Worm (Caenorhabditis elegans) whole organism, L2 larva: ENCODE data around the gene subs-4.

Experiments used
- C34F6.9 ChIP-seq: fragments of 150-350 bp; optimal IDR thresholded peaks from 2 replicates; lab custom pipeline; 2014; ENCODE audit warnings: missing biosample characterization, missing genetic modification characterization
- F13H6.1 ChIP-seq: sonication (generic microtip); optimal IDR thresholded peaks from 2 replicates; lab custom pipeline; 2016; ENCODE audit warnings: missing genetic modification characterization, missing compliant biosample characterization
- R02D3.7 ChIP-seq: fragments of 150-350 bp; optimal IDR thresholded peaks from 2 replicates; lab custom pipeline; 2014; ENCODE audit warnings: missing biosample characterization, missing genetic modification characterization
- ZK546.5 ChIP-seq: sonication (generic microtip); optimal IDR thresholded peaks from 2 replicates; lab custom pipeline; 2017; ENCODE audit warnings: missing biosample characterization, missing genetic modification characterization
- alr-1 ChIP-seq: fragments of 150-350 bp; optimal IDR thresholded peaks from 2 replicates; lab custom pipeline; 2014; ENCODE audit warnings: missing biosample characterization, missing genetic modification characterization
- aly-2 ChIP-seq: fragments of 150-350 bp; optimal IDR thresholded peaks from 2 replicates; lab custom pipeline; 2014; ENCODE audit warnings: missing biosample characterization, missing genetic modification characterization
- ama-1 ChIP-seq: fragments of 150-350 bp; optimal IDR thresholded peaks from 2 replicates; lab custom pipeline; 2018; ENCODE audit warnings: inconsistent platforms
- blmp-1 ChIP-seq: sonication (generic microtip); optimal IDR thresholded peaks from 2 replicates; lab custom pipeline; 2017; ENCODE audit warnings: missing genetic modification characterization, mild to moderate bottlenecking, missing compliant biosample characterization, antibody characterized with exemption, moderate library complexity; ENCODE audit not compliant: insufficient read depth
- ceh-82 ChIP-seq: fragments of 150-350 bp; optimal IDR thresholded peaks from 2 replicates; lab custom pipeline; 2014; ENCODE audit warnings: missing biosample characterization, missing genetic modification characterization
- crh-2 ChIP-seq: sonication (generic microtip); optimal IDR thresholded peaks from 2 replicates; lab custom pipeline; 2017; ENCODE audit warnings: missing biosample characterization, missing genetic modification characterization
- elt-3 ChIP-seq: sonication (generic microtip); optimal IDR thresholded peaks from 2 replicates; lab custom pipeline; 2017; ENCODE audit warnings: missing biosample characterization, missing genetic modification characterization
- fos-1 ChIP-seq: fragments of 150-350 bp; optimal IDR thresholded peaks from 2 replicates; lab custom pipeline; 2014; ENCODE audit warnings: missing biosample characterization, missing genetic modification characterization
- gmeb-1 ChIP-seq: fragments of 150-350 bp; optimal IDR thresholded peaks from 2 replicates; lab custom pipeline; 2014; ENCODE audit warnings: missing biosample characterization, missing genetic modification characterization
- lin-11 ChIP-seq: fragments of 150-350 bp; sonication (generic microtip); optimal IDR thresholded peaks from 2 replicates; lab custom pipeline; 2014; ENCODE audit warnings: missing biosample characterization, missing genetic modification characterization, inconsistent platforms, mixed read lengths
- lin-39 ChIP-seq: fragments of 150-350 bp; optimal IDR thresholded peaks from 2 replicates; lab custom pipeline; 2014; ENCODE audit warnings: missing biosample characterization, missing genetic modification reagents, missing genetic modification characterization
- lsy-2 ChIP-seq, 2 experiments: fragments of 150-350 bp in 1 of 2; sonication (generic microtip) in 1 of 2; optimal IDR thresholded peaks; 2 replicates each; lab custom pipeline; 2014 to 2017; ENCODE audit warnings: missing biosample characterization in 2 of 2, missing genetic modification characterization in 2 of 2
- mab-5 ChIP-seq: fragments of 150-350 bp; optimal IDR thresholded peaks from 2 replicates; lab custom pipeline; 2014; ENCODE audit warnings: missing biosample characterization, missing genetic modification characterization
- mbf-1 ChIP-seq: sonication (generic microtip); optimal IDR thresholded peaks from 2 replicates; lab custom pipeline; 2017; ENCODE audit warnings: missing biosample characterization, missing genetic modification characterization
- mdl-1 ChIP-seq, 2 experiments: fragments of 150-350 bp in 1 of 2; sonication (generic microtip) in 1 of 2; optimal IDR thresholded peaks; 2 replicates each; lab custom pipeline; 2017; ENCODE audit warnings: missing biosample characterization in 2 of 2, missing genetic modification characterization in 2 of 2
- nhr-11 ChIP-seq: fragments of 150-350 bp; optimal IDR thresholded peaks from 2 replicates; lab custom pipeline; 2014; ENCODE audit warnings: missing biosample characterization, missing genetic modification characterization
- nhr-12 ChIP-seq: fragments of 150-350 bp; optimal IDR thresholded peaks from 2 replicates; lab custom pipeline; 2014; ENCODE audit warnings: missing biosample characterization, missing genetic modification characterization
- nhr-129 ChIP-seq: fragments of 150-350 bp; optimal IDR thresholded peaks from 2 replicates; lab custom pipeline; 2014; ENCODE audit warnings: missing biosample characterization, missing genetic modification characterization
- nhr-237 ChIP-seq: fragments of 150-350 bp; optimal IDR thresholded peaks from 2 replicates; lab custom pipeline; 2014; ENCODE audit warnings: missing biosample characterization, missing genetic modification characterization
- nhr-25 ChIP-seq: fragments of 150-350 bp; sonication (generic microtip); optimal IDR thresholded peaks from 3 replicates; lab custom pipeline; 2014; ENCODE audit warnings: missing biosample characterization, missing genetic modification characterization
- nhr-6 ChIP-seq: fragments of 150-350 bp; optimal IDR thresholded peaks from 2 replicates; lab custom pipeline; 2014; ENCODE audit warnings: missing biosample characterization, missing genetic modification characterization
- sem-4 ChIP-seq: fragments of 150-350 bp; optimal IDR thresholded peaks from 2 replicates; lab custom pipeline; 2014; ENCODE audit warnings: missing biosample characterization, missing genetic modification reagents, missing genetic modification characterization
- skn-1 ChIP-seq: sonication (generic microtip); optimal IDR thresholded peaks from 2 replicates; lab custom pipeline; 2017; ENCODE audit warnings: missing biosample characterization, missing genetic modification characterization
- sma-3 ChIP-seq: sonication (generic microtip); optimal IDR thresholded peaks from 2 replicates; lab custom pipeline; 2016; ENCODE audit warnings: missing genetic modification reagents, missing genetic modification characterization, missing compliant biosample characterization
- sma-9 ChIP-seq, 2 experiments: fragments of 150-350 bp in 1 of 2; sonication (generic microtip) in 1 of 2; optimal IDR thresholded peaks; 2 replicates each; lab custom pipeline; 2014 to 2016; ENCODE audit warnings: missing genetic modification characterization in 2 of 2, mild to moderate bottlenecking in 1 of 2, missing biosample characterization in 1 of 2, missing compliant biosample characterization in 1 of 2, missing genetic modification reagents in 1 of 2, moderate library complexity in 1 of 2
- snpc-4 ChIP-seq: fragments of 150-350 bp; optimal IDR thresholded peaks from 2 replicates; lab custom pipeline; 2014; ENCODE audit warnings: missing biosample characterization, missing genetic modification characterization
- unc-39 ChIP-seq: fragments of 150-350 bp; optimal IDR thresholded peaks from 2 replicates; lab custom pipeline; 2014; ENCODE audit warnings: missing biosample characterization, missing genetic modification characterization
- unc-55 ChIP-seq: fragments of 150-350 bp; sonication (generic microtip); optimal IDR thresholded peaks from 3 replicates; lab custom pipeline; 2014; ENCODE audit warnings: missing biosample characterization, missing genetic modification reagents, missing genetic modification characterization
- unc-62 ChIP-seq: fragments of 150-350 bp; optimal IDR thresholded peaks from 2 replicates; lab custom pipeline; 2014; ENCODE audit warnings: missing biosample characterization, missing genetic modification reagents, missing genetic modification characterization
- ztf-4 ChIP-seq: fragments of 150-350 bp; optimal IDR thresholded peaks from 2 replicates; lab custom pipeline; 2014; ENCODE audit warnings: missing biosample characterization, missing genetic modification characterization

Gene subs-4

ce11 chrIII:11344125-11344524, 37.9 kb upstream of the subs-4 start:
- no peak for TF ChIP-seq ztf-4 (tag; lab: Kevin White, UChicago)
- TF ChIP-seq lin-39 (tag; lab: Kevin White, UChicago): no peak

ce11 chrIII:11346383-11346782, 35.6 kb upstream of the subs-4 start, which contains the start of gene T28D6.7:
T28D6.7 (minus strand) TSS chrIII:11346483.
- TF ChIP-seq F13H6.1: no peak
- no peak for TF ChIP-seq sem-4 (tag; lab: Kevin White, UChicago)
- TF ChIP-seq sma-9 (GFP tag; optimal IDR thresholded peaks at IDR 0.05; lab: Kevin White, UChicago): no peak
- TF ChIP-seq sma-9 (tag; optimal IDR thresholded peaks at IDR 0.05; lab: Kevin White, UChicago): no peak
- TF ChIP-seq R02D3.7 (tag; lab: Kevin White, UChicago): no peak
- no peak for TF ChIP-seq ZK546.5 (tag; lab: Kevin White, UChicago)
- TF ChIP-seq nhr-12 (tag; lab: Kevin White, UChicago): no peak
- TF ChIP-seq nhr-129 (tag; lab: Kevin White, UChicago): no peak
- TF ChIP-seq skn-1: no peak

ce11 chrIII:11350107-11350826, 31.8 kb upstream of the subs-4 start:
- TF ChIP-seq fos-1 (tag; lab: Kevin White, UChicago) (peak; percentile 44), gmeb-1 (tag; lab: Kevin White, UChicago) (no peak)

- TF ChIP-seq aly-2 (no peak), lin-39 (tag; lab: Kevin White, UChicago) (no peak), sma-9 (GFP tag; optimal IDR thresholded peaks at IDR 0.05; lab: Kevin White, UChicago) (peak; percentile 15), sma-9 (tag; optimal IDR thresholded peaks at IDR 0.05; lab: Kevin White, UChicago) (no peak), ZK546.5 (tag; lab: Kevin White, UChicago) (no peak), nhr-129 (tag; lab: Kevin White, UChicago) (peak; percentile 51), gmeb-1 (tag; lab: Kevin White, UChicago) (peak; percentile 33), F13H6.1 (peak; percentile 22), unc-55 (peak; percentile 9), lsy-2 (tag; optimal IDR thresholded peaks at IDR 0.05; lab: Kevin White, UChicago) (peak in 1 of 2 experiments; percentile 22), ama-1 (no peak), mbf-1 (tag; lab: Kevin White, UChicago) (no peak), nhr-237 (no peak)
Measured at ce11 chrIII:11352840-11353239, 29.2 kb upstream of the subs-4 start.

ce11 chrIII:11353499-11353898, 28.5 kb upstream of the subs-4 start:
- TF ChIP-seq ZK546.5 (tag; lab: Kevin White, UChicago) (no peak), nhr-12 (tag; lab: Kevin White, UChicago) (no peak), nhr-11 (tag; lab: Kevin White, UChicago) (no peak), sem-4 (tag; lab: Kevin White, UChicago) (peak; percentile 33), nhr-25 (tag; lab: Kevin White, UChicago) (no peak), elt-3 (tag; lab: Kevin White, UChicago) (no peak), lin-11 (no peak), ztf-4 (tag; lab: Kevin White, UChicago) (no peak), crh-2 (tag; lab: Kevin White, UChicago) (peak; percentile 28), mdl-1 (tag; optimal IDR thresholded peaks at IDR 0.05; lab: Kevin White, UChicago) (no peak), aly-2 (no peak), nhr-6 (tag; lab: Kevin White, UChicago) (no peak), gmeb-1 (tag; lab: Kevin White, UChicago) (no peak), alr-1 (no peak), sma-9 (GFP tag; optimal IDR thresholded peaks at IDR 0.05; lab: Kevin White, UChicago) (peak; percentile 7), sma-9 (tag; optimal IDR thresholded peaks at IDR 0.05; lab: Kevin White, UChicago) (no peak), blmp-1 (tag; lab: Kevin White, UChicago) (no peak), nhr-129 (tag; lab: Kevin White, UChicago) (peak; percentile 63), unc-39 (tag; lab: Kevin White, UChicago) (no peak), fos-1 (tag; lab: Kevin White, UChicago) (peak; percentile 25), ceh-82 (tag; lab: Kevin White, UChicago) (no peak), unc-55 (no peak), lsy-2 (tag; optimal IDR thresholded peaks at IDR 0.05; lab: Kevin White, UChicago) (peak in 1 of 2 experiments; percentile 22), sma-3 (GFP tag; lab: Kevin White, UChicago) (no peak), unc-62 (no peak), snpc-4 (tag; lab: Kevin White, UChicago) (no peak), mab-5 (tag; lab: Kevin White, UChicago) (no peak), C34F6.9 (tag; lab: Kevin White, UChicago) (peak; percentile 42), ama-1 (no peak)
- TF ChIP-seq, all 48 proteins: peak for 7
